Worm (Caenorhabditis elegans) whole organism, mixed stage, embryonic: ENCODE results near the gene ftr-1.

Experiments
- blmp-1 ChIP-seq: fragments of 150-350 bp; optimal IDR thresholded peaks from 2 replicates; lab custom pipeline; 2014; ENCODE audit warnings: missing biosample characterization, missing genetic modification characterization
- ceh-39 ChIP-seq: fragments of 150-350 bp; optimal IDR thresholded peaks from 2 replicates; lab custom pipeline; 2014; ENCODE audit warnings: missing biosample characterization, missing genetic modification characterization
- ham-2 ChIP-seq: fragments of 200-800 bp; sonication (Bioruptor generic); optimal IDR thresholded peaks from 2 replicates; lab custom pipeline; 2018; ENCODE audit warnings: mild to moderate bottlenecking, missing genetic modification characterization, missing compliant biosample characterization
- lin-32 ChIP-seq: fragments of 200-800 bp; sonication (Bioruptor generic); optimal IDR thresholded peaks from 2 replicates; lab custom pipeline; 2018; ENCODE audit warnings: mild to moderate bottlenecking, missing genetic modification characterization, missing compliant biosample characterization
- sem-2 ChIP-seq: fragments of 200-800 bp; sonication (Bioruptor generic); optimal IDR thresholded peaks from 2 replicates; lab custom pipeline; 2018; ENCODE audit warnings: mild to moderate bottlenecking, missing genetic modification characterization, missing compliant biosample characterization
- snpc-4 ChIP-seq: fragments of 150-350 bp; optimal IDR thresholded peaks from 2 replicates; lab custom pipeline; 2014; ENCODE audit warnings: missing biosample characterization, missing genetic modification characterization
- sptf-1 ChIP-seq: sonication (generic microtip); optimal IDR thresholded peaks from 2 replicates; lab custom pipeline; 2017; ENCODE audit warnings: mild to moderate bottlenecking, missing genetic modification characterization, moderate library complexity, missing compliant biosample characterization
- tbx-8 ChIP-seq: fragments of 200-800 bp; sonication (Bioruptor generic); optimal IDR thresholded peaks from 2 replicates; lab custom pipeline; 2018; ENCODE audit warnings: mild to moderate bottlenecking, missing genetic modification characterization, moderate library complexity, missing compliant biosample characterization
- unc-39 ChIP-seq: fragments of 150-350 bp; optimal IDR thresholded peaks from 2 replicates; lab custom pipeline; 2014; ENCODE audit warnings: missing biosample characterization, missing genetic modification characterization
- unc-62 ChIP-seq: fragments of 150-350 bp; optimal IDR thresholded peaks from 2 replicates; lab custom pipeline; 2014; ENCODE audit warnings: missing biosample characterization, missing genetic modification reagents, missing genetic modification characterization
- ztf-11 ChIP-seq: fragments of 150-350 bp; optimal IDR thresholded peaks from 2 replicates; lab custom pipeline; 2014; ENCODE audit warnings: missing biosample characterization, missing genetic modification characterization

DNA sequence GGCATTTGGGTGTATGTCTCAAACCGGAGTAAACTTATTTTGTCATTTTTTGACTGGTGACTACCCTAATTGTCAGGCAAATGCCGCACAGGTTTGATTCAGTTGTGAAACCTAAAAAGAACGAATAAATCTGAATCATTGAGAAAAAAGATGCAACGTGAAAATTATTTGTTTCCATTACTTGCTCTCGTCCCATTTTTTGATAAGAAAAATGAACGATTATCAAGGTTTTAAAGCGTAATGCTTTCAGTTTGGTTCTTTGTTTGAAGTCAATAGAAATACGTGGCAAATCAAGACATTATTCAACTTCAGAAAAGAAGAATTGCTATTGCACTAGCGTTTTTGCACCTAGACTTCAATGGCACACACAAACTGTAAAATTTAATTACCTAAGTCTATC is 15.8 kb downstream of the ftr-1 start, which contains the start of gene Y113G7B.12:
- no peak for TF ChIP-seq lin-32 (GFP tag; lab: Kevin White, UChicago)
- no peak for TF ChIP-seq blmp-1 (tag; lab: Kevin White, UChicago)
- TF ChIP-seq sem-2 (GFP tag; lab: Kevin White, UChicago), result no peak
- no peak for TF ChIP-seq unc-62
- no peak for TF ChIP-seq unc-39 (tag; lab: Kevin White, UChicago)
- TF ChIP-seq ztf-11 (tag; lab: Kevin White, UChicago), result no peak
- no peak for TF ChIP-seq sptf-1 (tag; lab: Kevin White, UChicago)
- no peak for TF ChIP-seq ham-2 (GFP tag; lab: Kevin White, UChicago)
- no peak for TF ChIP-seq tbx-8 (GFP tag; lab: Kevin White, UChicago)
- no peak for TF ChIP-seq ceh-39
- TF ChIP-seq snpc-4 (tag; lab: Kevin White, UChicago), result no peak
